Fruit fly (Drosophila melanogaster) whole organism, embryonic: ENCODE results near the gene CG6040.
A peak's percentile ranks its signal among the peaks of the same experiment; 100 is the strongest.

Experiments
- BEAF-32 ChIP-seq: fragments of 200-800 bp; sonication (Bioruptor generic); optimal IDR thresholded peaks from 3 replicates; lab custom pipeline; 2017; ENCODE audit warnings: missing biosample characterization, missing genetic modification characterization, mild to moderate bottlenecking, moderate library complexity, missing genetic modification reagents
- CG10462 ChIP-seq: fragments of 200-800 bp; sonication (Bioruptor generic); optimal IDR thresholded peaks from 2 replicates; lab custom pipeline; 2016; ENCODE audit warnings: missing biosample characterization, missing genetic modification characterization
- CG11247 ChIP-seq: fragments of 200-800 bp; sonication (Bioruptor generic); IDR thresholded peaks from 2 replicates; pipeline ENCODE4 v1.3.6; 2022; ENCODE audit warnings: missing biosample characterization, missing genetic modification characterization
- CG11560 ChIP-seq: fragments of 200-800 bp; sonication (Bioruptor generic); IDR thresholded peaks from 3 replicates; pipeline ENCODE4 v1.3.6; 2022; ENCODE audit warnings: missing biosample characterization, missing genetic modification characterization
- CG14860 ChIP-seq: fragments of 200-800 bp; sonication (Bioruptor generic); IDR thresholded peaks from 3 replicates; pipeline ENCODE4 v1.3.6; 2022; ENCODE audit warnings: missing biosample characterization, missing genetic modification characterization; ENCODE audit not compliant: partially characterized antibody
- CG15011 ChIP-seq: fragments of 200-800 bp; sonication (Bioruptor generic); optimal IDR thresholded peaks from 3 replicates; lab custom pipeline; 2018; ENCODE audit warnings: missing biosample characterization, mild to moderate bottlenecking, missing genetic modification characterization
- CG16813 ChIP-seq: fragments of 200-800 bp; sonication (Bioruptor generic); IDR thresholded peaks from 3 replicates; pipeline ENCODE4 v1.3.6; 2022; ENCODE audit warnings: missing biosample characterization, missing genetic modification characterization; ENCODE audit not compliant: partially characterized antibody
- CG17568 ChIP-seq: fragments of 200-800 bp; sonication (Bioruptor generic); optimal IDR thresholded peaks from 2 replicates; lab custom pipeline; 2018; ENCODE audit warnings: missing biosample characterization, mild to moderate bottlenecking, missing genetic modification characterization, moderate library complexity
- CG2875 ChIP-seq: fragments of 200-800 bp; sonication (Bioruptor generic); optimal IDR thresholded peaks from 2 replicates; lab custom pipeline; 2017; ENCODE audit warnings: missing biosample characterization, mild to moderate bottlenecking, missing genetic modification characterization, missing genetic modification reagents
- CG3065 ChIP-seq: fragments of 200-800 bp; sonication (Bioruptor generic); optimal IDR thresholded peaks from 2 replicates; lab custom pipeline; 2016; ENCODE audit warnings: missing biosample characterization, missing genetic modification characterization
- CG4328 ChIP-seq: fragments of 200-800 bp; sonication (Bioruptor generic); optimal IDR thresholded peaks from 3 replicates; lab custom pipeline; 2017; ENCODE audit warnings: missing biosample characterization, missing genetic modification reagents, missing genetic modification characterization
- CG6654 ChIP-seq: fragments of 200-800 bp; sonication (Bioruptor generic); optimal IDR thresholded peaks from 2 replicates; lab custom pipeline; 2017; ENCODE audit warnings: missing biosample characterization, mild to moderate bottlenecking, missing genetic modification characterization
- CG9727 ChIP-seq: fragments of 200-800 bp; sonication (Bioruptor generic); optimal IDR thresholded peaks from 3 replicates; lab custom pipeline; 2017; ENCODE audit warnings: missing biosample characterization, mild to moderate bottlenecking, missing genetic modification characterization
- Dfd ChIP-seq, 2 experiments: fragments of >200 bp; optimal IDR thresholded peaks; 2 replicates each; lab custom pipeline; 2017; ENCODE audit warnings: missing biosample characterization in 2 of 2, missing genetic modification characterization in 2 of 2
- HLH3B ChIP-seq: fragments of 200-800 bp; sonication (Bioruptor generic); IDR thresholded peaks from 2 replicates; pipeline ENCODE4 v1.3.6; 2022; ENCODE audit warnings: missing biosample characterization, missing genetic modification characterization
- Hr39 ChIP-seq: fragments of >200 bp; optimal IDR thresholded peaks from 2 replicates; lab custom pipeline; 2017
- Hr78 ChIP-seq, 2 experiments: fragments of 200-800 bp in 1 of 2; fragments of >200 bp in 1 of 2; sonication (Bioruptor generic) in 1 of 2; optimal IDR thresholded peaks; 2 replicates each; lab custom pipeline; 2017 to 2019; ENCODE audit warnings: missing biosample characterization in 2 of 2, missing genetic modification characterization in 2 of 2, mild to moderate bottlenecking in 1 of 2, moderate library complexity in 1 of 2
- Hsf ChIP-seq: fragments of 200-800 bp; sonication (Bioruptor generic); optimal IDR thresholded peaks from 3 replicates; lab custom pipeline; 2016; ENCODE audit warnings: missing biosample characterization, missing genetic modification characterization
- MBD-R2 ChIP-seq: fragments of 200-800 bp; sonication (Bioruptor generic); IDR thresholded peaks from 2 replicates; pipeline ENCODE4 v1.3.6; 2022; ENCODE audit warnings: missing biosample characterization, missing genetic modification characterization
- Max ChIP-seq: fragments of 200-800 bp; sonication (Bioruptor generic); optimal IDR thresholded peaks from 2 replicates; lab custom pipeline; 2016; ENCODE audit warnings: missing biosample characterization, mild to moderate bottlenecking, missing genetic modification characterization
- Mrtf ChIP-seq: fragments of 200-800 bp; sonication (Bioruptor generic); IDR thresholded peaks from 3 replicates; pipeline ENCODE4 v1.3.6; 2022; ENCODE audit warnings: missing biosample characterization, missing genetic modification characterization
- Scr ChIP-seq: fragments of 200-800 bp; sonication (Bioruptor generic); IDR thresholded peaks from 2 replicates; pipeline ENCODE4 v1.3.6; 2022; ENCODE audit warnings: missing biosample characterization, missing genetic modification characterization; ENCODE audit not compliant: partially characterized antibody
- Spps ChIP-seq: fragments of 200-800 bp; sonication (Bioruptor generic); optimal IDR thresholded peaks from 2 replicates; lab custom pipeline; 2018; ENCODE audit warnings: missing biosample characterization, mild to moderate bottlenecking, missing genetic modification characterization
- YL-1 ChIP-seq: fragments of 200-800 bp; sonication (Bioruptor generic); optimal IDR thresholded peaks from 3 replicates; lab custom pipeline; 2017; ENCODE audit warnings: missing biosample characterization, mild to moderate bottlenecking, missing genetic modification characterization
- abd-A ChIP-seq: fragments of 200-800 bp; sonication (Bioruptor generic); optimal IDR thresholded peaks from 3 replicates; lab custom pipeline; 2019; ENCODE audit warnings: missing biosample characterization, mild to moderate bottlenecking, missing genetic modification characterization, moderate library complexity
- aop ChIP-seq: fragments of 200-800 bp; sonication (Bioruptor generic); IDR thresholded peaks from 2 replicates; pipeline ENCODE4 v1.3.6; 2022; ENCODE audit warnings: missing biosample characterization, missing genetic modification characterization
- bcd ChIP-seq: fragments of 200-800 bp; sonication (Bioruptor generic); optimal IDR thresholded peaks from 2 replicates; lab custom pipeline; 2017; ENCODE audit warnings: missing biosample characterization, mild to moderate bottlenecking, missing genetic modification characterization
- bowl ChIP-seq: fragments of 200-800 bp; sonication (Bioruptor generic); IDR thresholded peaks from 2 replicates; pipeline ENCODE4 v1.3.6; 2022; ENCODE audit warnings: missing biosample characterization, missing genetic modification characterization
- cato ChIP-seq: fragments of 200-800 bp; sonication (Bioruptor generic); optimal IDR thresholded peaks from 2 replicates; lab custom pipeline; 2016; ENCODE audit warnings: missing biosample characterization, missing genetic modification characterization, borderline replicate concordance
- danr ChIP-seq: fragments of 200-800 bp; sonication (Bioruptor generic); IDR thresholded peaks from 2 replicates; pipeline ENCODE4 v1.3.6; 2022; ENCODE audit warnings: missing biosample characterization, missing genetic modification characterization
- dati ChIP-seq: fragments of 200-800 bp; sonication (Bioruptor generic); IDR thresholded peaks from 2 replicates; pipeline ENCODE4 v1.3.6; 2022; ENCODE audit warnings: missing biosample characterization, missing genetic modification characterization
- dpn ChIP-seq, 2 experiments: fragments of 200-800 bp; sonication (Bioruptor generic); optimal IDR thresholded peaks; 3 replicates each; lab custom pipeline; 2016; ENCODE audit warnings: missing biosample characterization in 2 of 2, missing genetic modification characterization in 2 of 2
- esg ChIP-seq: fragments of 200-800 bp; sonication (Bioruptor generic); conservative IDR thresholded peaks from 2 replicates; pipeline ENCODE4 v1.3.6; 2022; ENCODE audit warnings: missing biosample characterization, missing genetic modification characterization
- fd64A ChIP-seq: fragments of 200-800 bp; sonication (Bioruptor generic); optimal IDR thresholded peaks from 3 replicates; lab custom pipeline; 2018; ENCODE audit warnings: missing biosample characterization, mild to moderate bottlenecking, missing genetic modification characterization
- grn ChIP-seq: fragments of 200-800 bp; sonication (Bioruptor generic); optimal IDR thresholded peaks from 3 replicates; lab custom pipeline; 2017; ENCODE audit warnings: missing biosample characterization, missing genetic modification characterization
- inv ChIP-seq: fragments of 200-800 bp; sonication (Bioruptor generic); IDR thresholded peaks from 2 replicates; pipeline ENCODE4 v1.3.6; 2022; ENCODE audit warnings: missing biosample characterization, missing genetic modification characterization; ENCODE audit not compliant: partially characterized antibody
- lilli ChIP-seq: fragments of 200-800 bp; sonication (Bioruptor generic); optimal IDR thresholded peaks from 3 replicates; lab custom pipeline; 2016; ENCODE audit warnings: missing biosample characterization, missing genetic modification characterization
- nerfin-2 ChIP-seq: fragments of 200-800 bp; sonication (Bioruptor generic); IDR thresholded peaks from 2 replicates; pipeline ENCODE4 v1.3.6; 2022; ENCODE audit warnings: missing biosample characterization, missing genetic modification characterization; ENCODE audit not compliant: partially characterized antibody
- ranshi ChIP-seq: fragments of 200-800 bp; sonication (Bioruptor generic); IDR thresholded peaks from 2 replicates; pipeline ENCODE4 v1.3.6; 2022; ENCODE audit warnings: missing biosample characterization, missing genetic modification characterization
- sc ChIP-seq, 3 experiments: fragments of >200 bp in 2 of 3; fragments of 200-800 bp in 1 of 3; sonication (Bioruptor generic) in 1 of 3; optimal IDR thresholded peaks; 2 replicates in 2 of 3; 3 replicates in 1 of 3; lab custom pipeline; 2017; ENCODE audit warnings: mild to moderate bottlenecking in 1 of 3, missing biosample characterization in 1 of 3, missing genetic modification characterization in 1 of 3, missing genetic modification reagents in 1 of 3
- sd ChIP-seq: fragments of 200-800 bp; sonication (Bioruptor generic); optimal IDR thresholded peaks from 3 replicates; lab custom pipeline; 2018; ENCODE audit warnings: missing biosample characterization, mild to moderate bottlenecking, missing genetic modification characterization, moderate library complexity
- sob ChIP-seq: fragments of 200-800 bp; sonication (Bioruptor generic); IDR thresholded peaks from 2 replicates; pipeline ENCODE4 v1.3.6; 2022; ENCODE audit warnings: missing biosample characterization, missing genetic modification characterization
- sr ChIP-seq: fragments of 200-800 bp; sonication (Bioruptor generic); IDR thresholded peaks from 3 replicates; pipeline ENCODE4 v1.3.6; 2022; ENCODE audit warnings: missing biosample characterization, missing genetic modification characterization
- stwl ChIP-seq: fragments of 200-800 bp; sonication (Bioruptor generic); optimal IDR thresholded peaks from 3 replicates; lab custom pipeline; 2018; ENCODE audit warnings: missing biosample characterization, mild to moderate bottlenecking, missing genetic modification characterization, moderate library complexity
- toy ChIP-seq: fragments of 200-800 bp; sonication (Bioruptor generic); IDR thresholded peaks from 2 replicates; pipeline ENCODE4 v1.3.6; 2022; ENCODE audit warnings: missing biosample characterization, missing genetic modification characterization

CG6040 gene

dm6 chr3R:19156670-19157402 lies 60.1 kb downstream of the CG6040 start, which contains the start of gene nanos (continued):
- TF ChIP-seq BEAF-32 (GFP tag; lab: Kevin White, UChicago) (peak; percentile 100), toy (peak; percentile 12; the same call in 1 of the 2 replicates), CG15011 (GFP tag; lab: Kevin White, UChicago) (no peak), sob (peak; percentile 92), CG17568 (no peak), dpn (GFP tag; optimal IDR thresholded peaks at IDR 0.05; lab: Kevin White, UChicago) (peak; percentile 75 to 77), CG10462 (GFP tag; lab: Kevin White, UChicago) (peak; percentile 19), stwl (tag; lab: Kevin White, UChicago) (peak; percentile 61), Scr (peak; percentile 98), CG4328 (GFP tag; lab: Kevin White, UChicago) (no peak), Mrtf (GFP tag; lab: Robert Waterston, UW) (peak; percentile 50; the same call in 2 of the 3 replicates), CG11247 (peak; percentile 56), fd64A (GFP tag; lab: Kevin White, UChicago) (no peak), sd (peak; percentile 43), HLH3B (GFP tag; lab: Robert Waterston, UW) (peak; percentile 49; the same call in 1 of the 2 replicates), Hsf (GFP tag; lab: Kevin White, UChicago) (peak; percentile 54), danr (peak; percentile 16; the same call in 1 of the 2 replicates), CG3065 (GFP tag; lab: Kevin White, UChicago) (no peak), CG9727 (peak; percentile 52), cato (peak; percentile 3), bcd (peak; percentile 86), sc (optimal IDR thresholded peaks at IDR 0.05; lab: Kevin White, UChicago) (no peak), sc (GFP tag; optimal IDR thresholded peaks at IDR 0.05; lab: Kevin White, UChicago) (no peak), CG11560 (tag; lab: Robert Waterston, UW) (no peak), Spps (no peak), bowl (GFP tag; lab: Robert Waterston, UW) (no peak), Max (GFP tag; lab: Kevin White, UChicago) (peak; percentile 57), CG2875 (GFP tag; lab: Kevin White, UChicago) (no peak), nerfin-2 (GFP tag; lab: Robert Waterston, UW) (peak; percentile 96), sr (GFP tag; lab: Robert Waterston, UW) (peak; percentile 45; the same call in 1 of the 3 replicates), CG6654 (GFP tag; lab: Kevin White, UChicago) (no peak), YL-1 (GFP tag; lab: Kevin White, UChicago) (peak; percentile 81), inv (GFP tag; lab: Robert Waterston, UW) (peak; percentile 99), Hr78 (GFP tag; optimal IDR thresholded peaks at IDR 0.05; lab: Kevin White, UChicago) (peak in 1 of 2 experiments; percentile 57), dati (GFP tag; lab: Robert Waterston, UW) (no peak), Dfd (GFP tag; optimal IDR thresholded peaks at IDR 0.05; lab: Kevin White, UChicago) (no peak), Hr39 (lab: Kevin White, UChicago) (no peak), CG14860 (GFP tag; lab: Robert Waterston, UW) (peak; percentile 97), MBD-R2 (peak; percentile 94), lilli (GFP tag; lab: Kevin White, UChicago) (peak; percentile 83), ranshi (GFP tag; lab: Robert Waterston, UW) (peak; percentile 40; the same call in 1 of the 2 replicates), CG16813 (GFP tag; lab: Robert Waterston, UW) (peak; percentile 99), grn (GFP tag; lab: Kevin White, UChicago) (no peak), aop (no peak), esg (no peak), abd-A (tag; lab: Kevin White, UChicago) (no peak)
- TF ChIP-seq, all 482 proteins: peak for 311
